Worm (Caenorhabditis elegans) whole organism, dauer: ENCODE results near the gene C29F9.6.
"Not testable (repeated sequence)": the region's sequence is repeated elsewhere in the genome, so short reads cannot be mapped to it uniquely, and the experiment has no call there.

Experiments
- unc-62 ChIP-seq: sonication (generic microtip); optimal IDR thresholded peaks from 2 replicates; lab custom pipeline; 2017; ENCODE audit warnings: missing biosample characterization, missing genetic modification reagents, missing genetic modification characterization

C29F9.6 gene

DNA sequence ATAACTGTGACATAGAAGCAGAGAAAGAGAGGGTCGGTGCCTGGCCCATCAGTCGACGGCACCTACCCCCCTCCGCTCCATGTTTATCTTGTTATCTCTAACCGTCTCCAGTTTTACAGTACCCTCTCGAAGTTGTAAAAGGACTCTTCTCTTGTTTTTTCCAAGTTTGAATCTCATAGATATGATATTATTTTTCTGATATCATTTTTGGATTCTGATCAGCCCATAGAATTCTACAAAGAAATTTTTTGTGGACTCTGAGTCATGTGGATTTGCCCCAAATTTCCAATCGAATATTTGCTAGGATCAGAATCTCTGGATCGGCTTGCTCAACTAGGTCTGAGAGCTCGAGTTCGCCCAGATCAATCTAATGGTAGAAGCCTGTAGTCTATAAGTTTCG, at the start of gene C29F9.6:
Gene C29F9.6 (plus strand): TSS at position 301 of the 400 bp plus-strand sequence.
- TF ChIP-seq unc-62 (GFP tag; lab: Kevin White, UChicago): no peak

DNA sequence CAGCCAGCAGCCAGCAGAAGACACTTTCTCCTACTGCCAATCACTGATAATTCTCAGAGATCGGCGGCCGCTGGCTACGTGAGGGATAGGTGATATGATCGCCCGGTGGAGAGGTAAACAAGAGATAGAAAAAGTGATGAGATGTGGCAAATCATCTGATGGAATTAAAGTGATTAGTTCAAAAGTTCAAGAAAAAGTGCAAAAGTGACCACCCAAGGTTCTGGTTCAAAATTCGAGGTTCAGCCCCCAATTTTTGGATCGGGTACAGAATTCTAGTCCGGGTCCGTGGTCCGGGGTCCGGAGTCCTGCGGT, 49.1 kb upstream of the C29F9.6 start:
- no peak for TF ChIP-seq unc-62 (GFP tag; lab: Kevin White, UChicago)

DNA sequence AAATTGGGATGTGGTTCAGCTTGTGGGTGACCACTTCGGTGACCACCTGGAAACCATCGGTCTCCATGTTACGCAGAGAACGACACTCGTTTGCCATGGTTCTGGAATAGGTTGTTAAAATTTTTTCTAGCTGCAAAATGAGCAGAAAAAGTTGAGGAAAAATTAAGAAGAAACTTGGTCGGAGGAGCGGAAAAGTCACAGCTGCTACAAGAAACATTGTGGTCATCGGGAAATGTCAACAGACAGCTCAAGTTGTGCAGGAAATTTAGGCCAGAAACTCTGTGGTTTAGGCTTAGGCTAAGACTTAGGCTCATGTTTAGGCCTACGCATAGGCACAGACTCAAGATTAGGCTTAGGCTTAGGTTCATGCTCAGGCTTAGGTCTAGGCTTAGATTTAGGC, 48.5 kb upstream of the C29F9.6 start, which contains the start of gene pck-1:
Gene pck-1 (minus strand): TSS at position 101 of the 400 bp plus-strand sequence.
- TF ChIP-seq unc-62 (GFP tag; lab: Kevin White, UChicago): no peak

DNA sequence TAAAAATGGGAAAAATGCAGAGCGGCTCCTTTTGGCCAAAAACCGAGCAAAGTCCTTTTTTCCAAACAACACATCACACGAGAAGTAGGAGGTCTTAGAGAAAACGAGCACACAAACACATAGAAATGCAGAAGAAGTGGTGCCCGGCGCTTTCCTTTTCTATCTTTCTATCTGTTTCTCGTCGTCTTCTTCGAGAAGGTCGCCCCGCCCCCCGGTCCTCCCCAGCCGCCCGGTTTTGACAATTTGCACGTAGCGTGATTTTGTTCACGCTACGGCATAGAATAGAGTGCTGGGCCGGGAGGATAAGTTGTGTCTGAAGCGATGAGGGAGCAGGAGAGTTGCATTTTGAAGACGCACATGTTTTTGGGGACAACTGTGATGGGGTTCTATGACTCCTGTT, 47.7 kb upstream of the C29F9.6 start:
- TF ChIP-seq unc-62 (GFP tag; lab: Kevin White, UChicago): no peak

DNA sequence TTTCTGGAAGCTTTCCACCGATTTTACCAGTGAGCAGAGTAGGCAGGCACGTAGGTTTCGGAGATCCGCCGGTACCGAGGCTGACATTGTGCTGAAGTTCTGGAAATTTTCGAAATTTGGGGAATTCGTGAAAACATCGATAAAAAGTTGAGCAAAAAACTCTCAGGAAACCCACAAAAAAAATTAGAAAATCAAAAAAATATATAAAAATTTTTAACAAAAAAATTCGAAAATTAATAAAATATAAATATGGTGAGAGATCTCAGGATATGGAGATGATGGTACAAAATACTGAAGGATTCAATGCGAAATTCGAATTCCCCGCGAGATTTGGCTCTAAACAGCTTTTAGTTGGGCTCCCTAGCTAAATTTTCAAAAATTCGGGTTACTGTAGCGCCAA, 45.1 kb upstream of the C29F9.6 start, which contains the start of gene spt-4:
Gene spt-4 (minus strand): TSS at position 101 of the 400 bp plus-strand sequence.
- no peak for TF ChIP-seq unc-62 (GFP tag; lab: Kevin White, UChicago)

DNA sequence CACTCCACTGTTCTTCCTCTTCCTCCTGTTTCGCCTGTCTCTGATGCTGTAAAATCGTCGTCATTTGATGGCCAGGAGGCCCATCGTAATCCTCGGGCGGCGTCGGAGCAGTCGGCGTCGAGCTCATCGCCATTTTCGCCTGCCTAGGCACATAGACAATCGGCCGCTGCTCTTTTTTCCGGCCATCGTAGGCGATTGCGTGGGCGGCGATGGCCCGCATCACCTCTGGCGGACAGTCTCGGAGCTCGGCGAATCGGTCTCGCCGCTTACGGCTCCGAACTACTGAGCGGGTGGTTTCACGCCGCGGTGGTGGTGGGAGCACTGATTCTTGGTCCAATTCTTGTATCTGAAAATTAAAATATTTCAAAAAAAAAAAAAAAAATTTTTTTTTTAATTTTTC, 42.6 kb upstream of the C29F9.6 start:
- no peak for TF ChIP-seq unc-62 (GFP tag; lab: Kevin White, UChicago)

DNA sequence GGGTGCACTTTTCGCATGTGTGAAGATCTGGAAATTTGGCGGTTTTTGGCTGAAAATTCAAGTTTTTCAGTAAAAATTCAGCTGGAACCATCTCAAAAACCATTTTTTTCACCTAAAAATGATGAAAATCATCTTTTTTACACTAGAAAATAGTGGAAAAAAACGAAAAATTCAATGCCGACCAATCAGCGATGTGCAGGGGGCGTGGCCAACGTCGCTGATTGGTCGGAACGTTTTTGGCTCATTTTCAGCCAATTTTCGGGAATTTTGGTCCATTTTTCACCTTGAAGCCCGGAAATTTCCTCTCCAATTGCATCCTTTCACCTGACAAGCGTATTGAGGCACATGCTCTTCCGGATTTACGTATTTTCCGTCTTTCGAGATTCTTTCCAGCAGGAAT, 30.3 kb upstream of the C29F9.6 start:
- TF ChIP-seq unc-62 (GFP tag; lab: Kevin White, UChicago): no peak

DNA sequence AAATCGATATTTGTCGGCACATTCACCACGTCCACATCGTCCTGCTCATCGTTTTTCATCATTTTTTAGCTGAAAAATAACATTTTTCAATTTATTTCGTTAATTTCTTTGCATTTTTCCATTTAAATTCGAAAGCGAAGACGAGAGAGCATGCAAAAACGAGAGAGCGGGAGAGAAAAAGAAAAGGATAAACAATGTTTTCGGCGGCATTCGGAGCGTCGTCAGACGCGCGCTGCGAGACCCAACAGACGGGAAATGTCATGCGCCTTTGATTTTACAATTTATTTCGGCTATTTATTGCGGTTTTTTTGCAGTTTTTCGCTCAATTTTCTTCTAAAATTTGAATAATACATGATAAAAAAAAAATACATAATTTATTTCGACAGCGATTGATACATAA, 28.4 kb upstream of the C29F9.6 start, which contains the start of gene attf-3:
Gene attf-3 (minus strand): TSS at position 69 of the 400 bp plus-strand sequence.
- TF ChIP-seq unc-62 (GFP tag; lab: Kevin White, UChicago): no peak

DNA sequence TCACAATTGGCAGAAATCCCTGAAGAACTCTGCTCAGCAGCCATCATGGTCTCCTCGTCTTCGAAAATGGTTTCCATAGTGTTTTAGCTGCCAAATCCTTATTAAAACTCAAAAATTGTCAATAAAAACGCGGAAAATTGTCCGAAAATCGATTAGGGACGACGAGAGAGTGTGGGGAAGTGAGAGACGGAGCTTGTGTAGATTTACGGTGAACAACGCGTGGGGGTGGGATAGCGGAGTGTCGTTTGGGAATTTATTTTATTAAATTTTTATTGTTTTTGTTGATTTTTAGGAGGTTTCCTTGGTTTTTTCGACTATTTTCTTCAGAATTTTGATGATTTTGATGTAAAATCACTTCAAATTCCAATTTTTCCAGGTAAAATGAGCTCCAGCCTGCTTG, 27.5 kb upstream of the C29F9.6 start, which contains the start of the genes F54C4.4 and mrpl-40:
Gene F54C4.4 (minus strand): TSS at position 199 of the 400 bp plus-strand sequence.
Gene mrpl-40 (plus strand): TSS at position 377 of the 400 bp plus-strand sequence.
- TF ChIP-seq unc-62 (GFP tag; lab: Kevin White, UChicago): no peak

DNA sequence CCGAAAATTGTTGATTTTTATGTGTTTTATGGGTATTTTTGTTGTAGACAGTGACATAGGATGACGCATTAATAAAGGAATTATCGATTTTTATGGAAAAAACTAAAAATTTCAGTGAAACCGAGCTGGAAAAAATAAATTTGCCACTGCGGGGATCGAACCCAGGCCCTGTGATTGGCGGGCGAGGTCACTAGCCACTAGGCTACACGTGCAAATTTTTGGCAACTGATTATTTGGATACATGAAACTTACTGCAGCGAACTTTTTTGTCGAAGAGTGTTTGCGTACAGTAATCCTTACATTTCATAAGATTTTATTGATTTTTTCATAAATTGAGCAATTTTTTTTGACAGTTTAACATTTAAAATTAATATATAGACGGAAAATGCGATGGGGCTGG, 25.5 kb upstream of the C29F9.6 start:
- TF ChIP-seq unc-62 (GFP tag; lab: Kevin White, UChicago): no peak

DNA sequence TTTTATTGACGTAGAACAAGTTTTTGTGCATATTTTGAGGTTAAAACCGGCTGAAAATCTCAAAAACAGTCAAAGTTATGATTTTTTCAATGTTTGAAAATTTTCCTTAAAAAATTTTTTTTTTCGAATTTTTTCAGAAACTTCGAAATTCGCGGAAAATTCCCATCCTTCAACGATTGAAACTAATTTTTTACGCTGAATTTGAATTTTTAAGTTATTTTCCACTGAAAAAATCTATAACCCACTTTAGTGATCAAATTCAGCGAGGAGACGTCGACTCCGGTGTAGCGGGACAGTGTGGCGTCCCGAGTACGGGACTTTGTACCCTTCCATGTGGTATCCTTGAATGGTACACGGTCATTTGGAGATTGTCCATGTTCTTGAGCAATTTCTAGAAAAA, 22.5 kb upstream of the C29F9.6 start:
- no peak for TF ChIP-seq unc-62 (GFP tag; lab: Kevin White, UChicago)

DNA sequence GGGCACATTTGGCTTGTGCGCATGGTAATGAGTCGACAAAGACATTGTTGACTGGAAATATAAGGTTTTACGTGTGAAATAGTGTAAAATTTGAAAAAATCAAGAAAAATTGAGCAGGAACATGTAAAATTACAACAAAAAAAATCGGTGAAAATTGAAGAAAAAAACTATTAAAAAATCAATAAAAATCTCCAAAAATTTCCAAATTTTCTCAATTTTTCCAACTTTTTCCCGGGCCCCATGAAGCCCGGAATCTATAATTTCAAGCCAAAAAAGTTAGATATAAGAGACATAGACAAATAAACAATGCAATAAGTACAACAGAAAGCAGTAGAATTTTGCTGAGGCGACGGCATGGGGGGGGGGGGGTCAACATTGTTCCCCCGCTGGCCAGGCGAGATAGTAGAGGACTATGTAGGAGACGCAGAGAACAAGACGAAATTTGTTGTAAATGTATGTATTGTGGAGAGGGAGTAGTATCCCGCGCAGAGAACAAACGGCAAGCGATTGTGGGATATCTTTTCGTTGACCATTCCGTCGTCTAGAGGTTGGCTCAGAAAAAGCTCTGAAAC, 19.9 kb upstream of the C29F9.6 start, which contains the start of gene pat-4:
Gene pat-4 (minus strand): TSS at position 51 of the 572 bp plus-strand sequence.
- TF ChIP-seq unc-62 (GFP tag; lab: Kevin White, UChicago): no peak

DNA sequence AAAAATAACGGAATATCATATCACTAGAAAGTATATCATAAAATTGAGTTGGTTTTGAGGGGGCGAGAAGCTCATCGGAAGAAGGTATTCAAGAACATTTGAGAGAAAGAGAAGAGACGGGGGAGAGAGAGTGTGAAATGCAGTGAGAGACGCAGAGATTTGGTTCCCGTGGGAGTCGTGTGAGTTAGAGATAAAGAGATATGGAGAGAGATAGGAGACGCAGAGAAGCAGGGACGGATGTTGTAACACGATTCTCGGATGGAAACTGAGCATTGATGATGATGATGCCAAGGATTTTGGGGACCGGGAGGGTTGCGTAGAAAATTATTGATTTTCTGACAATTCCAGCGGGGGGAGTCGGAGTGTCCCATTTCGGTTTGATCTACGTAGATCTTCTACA, 18.5 kb upstream of the C29F9.6 start:
- TF ChIP-seq unc-62 (GFP tag; lab: Kevin White, UChicago): no peak

DNA sequence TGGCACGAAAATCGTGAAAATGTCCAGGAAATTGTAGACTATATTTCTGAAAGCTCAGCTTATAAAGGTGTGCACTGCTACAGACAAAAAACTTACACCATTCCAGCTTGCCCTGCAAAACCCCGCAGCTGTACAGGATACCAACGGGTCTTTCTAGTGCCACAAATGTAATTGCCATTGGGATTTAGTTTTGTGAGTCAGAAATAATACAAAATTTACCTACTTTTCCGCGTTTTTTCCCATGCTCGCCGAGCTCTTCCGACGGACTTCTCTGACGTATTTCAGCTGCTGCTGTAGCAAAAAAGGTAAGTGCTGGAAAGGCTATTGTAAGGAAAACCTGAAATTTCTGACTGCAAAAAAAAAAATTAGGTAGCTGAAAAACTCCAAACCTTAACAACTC, 17.7 kb upstream of the C29F9.6 start, which contains the start of gene C29F9.8:
Gene C29F9.8 (minus strand): TSS at position 101 of the 400 bp plus-strand sequence.
- TF ChIP-seq unc-62 (GFP tag; lab: Kevin White, UChicago): not testable (repeated sequence)

DNA sequence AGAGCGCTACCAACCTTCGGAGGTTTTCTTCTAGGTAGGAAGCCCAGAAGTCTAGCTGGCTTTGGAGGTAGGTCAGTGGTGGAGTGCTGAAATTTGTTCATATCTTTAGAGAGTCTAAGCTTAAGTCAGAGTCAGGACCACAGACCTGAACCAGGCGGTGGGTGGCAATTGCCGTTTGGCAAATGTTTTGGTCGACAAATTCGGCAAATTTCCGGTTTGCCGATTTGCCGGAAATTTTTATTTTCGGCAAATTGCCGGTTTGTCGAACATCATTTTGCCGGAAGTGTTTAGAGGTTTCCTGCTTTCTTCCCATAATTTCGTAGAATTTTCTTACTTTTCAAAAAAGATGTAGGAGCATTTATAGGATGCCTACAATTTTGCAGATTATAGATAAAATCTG, 15.9 kb upstream of the C29F9.6 start, which contains the start of gene C29F9.9:
Gene C29F9.9 (minus strand): TSS at position 101 of the 400 bp plus-strand sequence.
- TF ChIP-seq unc-62 (GFP tag; lab: Kevin White, UChicago): not testable (repeated sequence)

DNA sequence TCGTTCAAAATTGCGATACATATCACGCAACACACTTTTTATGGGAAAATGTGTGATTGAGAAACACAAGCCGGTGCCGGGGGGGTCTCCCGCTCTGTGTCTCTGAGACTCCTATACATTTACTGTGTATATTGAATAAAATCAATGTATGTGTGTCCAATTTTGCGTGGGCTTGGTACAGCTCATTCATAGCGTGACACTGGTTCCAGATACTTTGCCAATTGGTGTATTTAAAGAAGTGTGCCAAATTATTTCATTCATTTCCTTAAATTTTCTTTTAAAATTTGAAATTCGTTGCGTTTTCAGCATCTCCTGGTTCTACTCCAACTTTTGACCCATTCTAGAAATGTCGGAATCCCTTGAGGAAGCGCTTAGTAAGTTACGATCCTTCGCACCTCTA, 2.5 kb downstream of the C29F9.6 start, which contains the start of gene C29F9.5:
Gene C29F9.5 (plus strand): TSS at position 301 of the 400 bp plus-strand sequence.
- TF ChIP-seq unc-62 (GFP tag; lab: Kevin White, UChicago): no peak

DNA sequence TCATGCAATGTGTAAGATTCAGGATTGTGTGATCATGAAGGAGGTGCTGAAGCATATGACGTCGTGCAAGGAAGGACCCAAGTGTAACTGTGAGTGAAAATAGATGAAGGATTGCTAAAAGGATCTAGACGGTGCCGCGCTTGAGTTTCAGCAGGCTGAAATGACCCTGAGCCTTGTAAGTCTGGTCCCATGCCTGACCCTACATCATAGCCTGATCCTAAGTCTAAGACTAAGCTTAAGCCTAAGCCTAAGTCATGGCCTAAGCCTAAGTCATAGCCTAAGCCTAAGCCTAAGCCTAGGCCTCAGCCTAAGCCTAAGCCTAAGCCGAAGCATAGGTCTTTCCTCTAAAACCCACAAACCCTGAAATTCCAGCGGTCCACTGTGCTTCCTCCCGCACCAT, 3.2 kb downstream of the C29F9.6 start:
- no peak for TF ChIP-seq unc-62 (GFP tag; lab: Kevin White, UChicago)
